Worm (Caenorhabditis elegans) whole organism, L3 larva: Measurements from ENCODE around the gene sbt-1.

Source experiments
- R02D3.7 ChIP-seq: fragments of 150-350 bp; optimal IDR thresholded peaks from 2 replicates; lab custom pipeline; 2014; ENCODE audit warnings: missing biosample characterization, missing genetic modification characterization
- ZK546.5 ChIP-seq: sonication (generic microtip); optimal IDR thresholded peaks from 2 replicates; lab custom pipeline; 2017; ENCODE audit warnings: missing biosample characterization, missing genetic modification characterization
- aly-2 ChIP-seq: fragments of 150-350 bp; optimal IDR thresholded peaks from 2 replicates; lab custom pipeline; 2014; ENCODE audit warnings: missing biosample characterization, missing genetic modification characterization
- ama-1 ChIP-seq: fragments of 150-350 bp; optimal IDR thresholded peaks from 2 replicates; lab custom pipeline; 2018
- ceh-16 ChIP-seq: sonication (generic microtip); optimal IDR thresholded peaks from 2 replicates; lab custom pipeline; 2017; ENCODE audit warnings: missing biosample characterization, missing genetic modification characterization
- ceh-28 ChIP-seq: fragments of 150-350 bp; optimal IDR thresholded peaks from 2 replicates; lab custom pipeline; 2014; ENCODE audit warnings: missing biosample characterization, missing genetic modification reagents, missing genetic modification characterization
- ceh-82 ChIP-seq: fragments of 150-350 bp; optimal IDR thresholded peaks from 2 replicates; lab custom pipeline; 2014; ENCODE audit warnings: missing biosample characterization, missing genetic modification characterization
- egl-27 ChIP-seq: sonication (generic microtip); optimal IDR thresholded peaks from 4 replicates; lab custom pipeline; 2017; ENCODE audit warnings: missing biosample characterization, missing genetic modification reagents, missing genetic modification characterization
- egl-5 ChIP-seq: fragments of 150-350 bp; optimal IDR thresholded peaks from 2 replicates; lab custom pipeline; 2017; ENCODE audit warnings: missing biosample characterization, missing genetic modification reagents, missing genetic modification characterization, inconsistent platforms
- elt-2 ChIP-seq: sonication (generic microtip); optimal IDR thresholded peaks from 2 replicates; lab custom pipeline; 2016; ENCODE audit warnings: missing genetic modification reagents, mild to moderate bottlenecking, missing genetic modification characterization, missing compliant biosample characterization
- elt-3 ChIP-seq, 3 experiments: fragments of 150-350 bp in 1 of 3; sonication (generic microtip) in 2 of 3; optimal IDR thresholded peaks; 2 replicates in 2 of 3; 4 replicates in 1 of 3; lab custom pipeline; 2014 to 2017; ENCODE audit warnings: missing biosample characterization in 3 of 3, missing genetic modification characterization in 3 of 3
- eor-1 ChIP-seq, 2 experiments: fragments of 150-350 bp; optimal IDR thresholded peaks; 2 replicates each; lab custom pipeline; 2014 to 2018; ENCODE audit warnings: missing biosample characterization in 2 of 2, missing genetic modification characterization in 2 of 2
- fkh-10 ChIP-seq: sonication (generic microtip); optimal IDR thresholded peaks from 2 replicates; lab custom pipeline; 2017; ENCODE audit warnings: missing biosample characterization, missing genetic modification reagents, missing genetic modification characterization
- fkh-2 ChIP-seq: fragments of 150-350 bp; optimal IDR thresholded peaks from 2 replicates; lab custom pipeline; 2014; ENCODE audit warnings: missing biosample characterization, missing genetic modification reagents, missing genetic modification characterization
- fos-1 ChIP-seq: fragments of 150-350 bp; optimal IDR thresholded peaks from 2 replicates; lab custom pipeline; 2014; ENCODE audit warnings: missing biosample characterization, missing genetic modification characterization
- hmg-11 ChIP-seq: sonication (generic microtip); optimal IDR thresholded peaks from 2 replicates; lab custom pipeline; 2016; ENCODE audit warnings: missing genetic modification characterization, missing compliant biosample characterization
- jun-1 ChIP-seq: fragments of 150-350 bp; optimal IDR thresholded peaks from 2 replicates; lab custom pipeline; 2014; ENCODE audit warnings: missing biosample characterization, missing genetic modification reagents, missing genetic modification characterization
- lin-15B ChIP-seq: fragments of 150-350 bp; optimal IDR thresholded peaks from 2 replicates; lab custom pipeline; 2014; ENCODE audit warnings: missing biosample characterization, missing genetic modification characterization
- lin-39 ChIP-seq: fragments of 150-350 bp; optimal IDR thresholded peaks from 2 replicates; lab custom pipeline; 2018; ENCODE audit warnings: missing biosample characterization, missing genetic modification reagents, missing genetic modification characterization
- lsy-12 ChIP-seq: sonication (generic microtip); optimal IDR thresholded peaks from 2 replicates; lab custom pipeline; 2016; ENCODE audit warnings: mild to moderate bottlenecking, missing genetic modification characterization, missing compliant biosample characterization
- mdl-1 ChIP-seq: fragments of 150-350 bp; optimal IDR thresholded peaks from 2 replicates; lab custom pipeline; 2014; ENCODE audit warnings: missing biosample characterization, missing genetic modification characterization
- mml-1 ChIP-seq: fragments of 150-350 bp; sonication (generic microtip); optimal IDR thresholded peaks from 3 replicates; lab custom pipeline; 2014; ENCODE audit warnings: missing biosample characterization, missing genetic modification characterization
- nfya-1 ChIP-seq: sonication (generic microtip); optimal IDR thresholded peaks from 2 replicates; lab custom pipeline; 2017; ENCODE audit warnings: missing genetic modification characterization, mild to moderate bottlenecking, missing compliant biosample characterization, antibody characterized with exemption, moderate library complexity; ENCODE audit not compliant: insufficient read depth
- nhr-11 ChIP-seq: fragments of 150-350 bp; optimal IDR thresholded peaks from 2 replicates; lab custom pipeline; 2014; ENCODE audit warnings: missing biosample characterization, missing genetic modification characterization
- nhr-12 ChIP-seq: fragments of 150-350 bp; optimal IDR thresholded peaks from 2 replicates; lab custom pipeline; 2014; ENCODE audit warnings: missing biosample characterization, missing genetic modification characterization
- nhr-23 ChIP-seq: fragments of 150-350 bp; optimal IDR thresholded peaks from 2 replicates; lab custom pipeline; 2014; ENCODE audit warnings: missing biosample characterization, missing genetic modification reagents, missing genetic modification characterization
- nhr-237 ChIP-seq: fragments of 150-350 bp; optimal IDR thresholded peaks from 2 replicates; lab custom pipeline; 2014; ENCODE audit warnings: missing biosample characterization, missing genetic modification characterization
- nhr-25 ChIP-seq: sonication (generic microtip); optimal IDR thresholded peaks from 2 replicates; lab custom pipeline; 2017; ENCODE audit warnings: missing biosample characterization, missing genetic modification characterization
- nhr-28 ChIP-seq: fragments of 150-350 bp; optimal IDR thresholded peaks from 2 replicates; lab custom pipeline; 2014; ENCODE audit warnings: missing biosample characterization, missing genetic modification characterization
- nhr-43 ChIP-seq: sonication (generic microtip); optimal IDR thresholded peaks from 2 replicates; lab custom pipeline; 2016; ENCODE audit warnings: mild to moderate bottlenecking, missing genetic modification characterization, missing compliant biosample characterization; ENCODE audit not compliant: poor library complexity, severe bottlenecking
- nhr-67 ChIP-seq: fragments of 150-350 bp; optimal IDR thresholded peaks from 2 replicates; lab custom pipeline; 2014; ENCODE audit warnings: missing biosample characterization, missing genetic modification characterization
- nhr-76 ChIP-seq: fragments of 150-350 bp; sonication (generic microtip); optimal IDR thresholded peaks from 5 replicates; lab custom pipeline; 2014; ENCODE audit warnings: missing biosample characterization, missing genetic modification characterization
- nhr-77 ChIP-seq: fragments of 150-350 bp; optimal IDR thresholded peaks from 2 replicates; lab custom pipeline; 2014; ENCODE audit warnings: missing biosample characterization, missing genetic modification characterization
- pha-4 ChIP-seq: fragments of 150-350 bp; optimal IDR thresholded peaks from 2 replicates; lab custom pipeline; 2014; ENCODE audit warnings: missing biosample characterization, missing genetic modification reagents, missing genetic modification characterization
- pqm-1 ChIP-seq: fragments of 150-350 bp; optimal IDR thresholded peaks from 2 replicates; lab custom pipeline; 2017; ENCODE audit warnings: missing biosample characterization, missing genetic modification characterization, inconsistent platforms
- sea-2 ChIP-seq: fragments of 150-350 bp; sonication (generic microtip); optimal IDR thresholded peaks from 4 replicates; lab custom pipeline; 2014; ENCODE audit warnings: missing biosample characterization, missing genetic modification reagents, missing genetic modification characterization
- skn-1 ChIP-seq: fragments of 150-350 bp; optimal IDR thresholded peaks from 2 replicates; lab custom pipeline; 2014; ENCODE audit warnings: missing biosample characterization, missing genetic modification characterization
- snpc-4 ChIP-seq: fragments of 150-350 bp; optimal IDR thresholded peaks from 2 replicates; lab custom pipeline; 2014; ENCODE audit warnings: missing biosample characterization, missing genetic modification characterization
- tbx-2 ChIP-seq: sonication (generic microtip); optimal IDR thresholded peaks from 2 replicates; lab custom pipeline; 2016; ENCODE audit warnings: mild to moderate bottlenecking, missing genetic modification characterization, missing compliant biosample characterization
- unc-39 ChIP-seq: sonication (generic microtip); optimal IDR thresholded peaks from 4 replicates; lab custom pipeline; 2017; ENCODE audit warnings: missing biosample characterization, missing genetic modification characterization
- unc-62 ChIP-seq: fragments of 150-350 bp; sonication (generic microtip); optimal IDR thresholded peaks from 4 replicates; lab custom pipeline; 2014; ENCODE audit warnings: missing biosample characterization, missing genetic modification reagents, missing genetic modification characterization
- ztf-11 ChIP-seq: fragments of 150-350 bp; optimal IDR thresholded peaks from 2 replicates; lab custom pipeline; 2014; ENCODE audit warnings: missing biosample characterization, missing genetic modification characterization
- ztf-4 ChIP-seq: fragments of 150-350 bp; optimal IDR thresholded peaks from 2 replicates; lab custom pipeline; 2014; ENCODE audit warnings: missing biosample characterization, missing genetic modification characterization

The sbt-1 gene

ce11 chrV:20850580-20850979, 21.9 kb upstream of the sbt-1 start, which contains the start of gene clec-264:
TSS of gene clec-264 (minus strand) at chrV:20850701.
- TF ChIP-seq nhr-237, result no peak
- TF ChIP-seq nhr-77 (tag; lab: Kevin White, UChicago), result no peak
- no peak for TF ChIP-seq hmg-11
- peak; percentile 14 for TF ChIP-seq egl-5 (tag; lab: Kevin White, UChicago)
- no peak for TF ChIP-seq nhr-11 (tag; lab: Kevin White, UChicago)
- TF ChIP-seq unc-62, result no peak
- TF ChIP-seq, all 47 proteins: peak for 1

DNA sequence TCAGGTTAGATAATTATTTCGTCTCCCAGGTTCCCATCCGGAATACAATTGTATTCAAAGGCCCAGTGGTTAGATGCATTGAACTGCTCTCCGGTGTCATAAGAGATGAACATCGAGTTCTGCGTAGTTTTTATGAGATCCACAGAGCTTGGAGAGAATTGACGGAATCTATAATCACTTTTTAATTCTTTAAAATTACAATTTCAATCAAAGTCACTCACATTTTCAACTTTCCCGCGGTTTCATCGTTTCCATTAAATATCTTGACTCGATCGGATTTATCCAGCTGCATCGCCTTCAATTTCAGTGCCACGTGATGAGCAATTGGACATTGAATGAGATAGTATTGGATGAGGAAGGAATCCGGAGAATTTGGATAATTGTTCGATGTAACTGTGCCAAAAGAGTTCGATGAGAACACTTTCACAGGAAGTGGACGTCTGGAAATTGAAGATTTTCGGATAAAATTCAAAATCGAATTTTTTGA, 19.1 kb upstream of the sbt-1 start:
- peak; percentile 35 for TF ChIP-seq ztf-4 (tag; lab: Kevin White, UChicago)
- peak; percentile 12 for TF ChIP-seq tbx-2
- TF ChIP-seq ZK546.5, result no peak
- no peak for TF ChIP-seq fkh-2 (tag; lab: Kevin White, UChicago)
- peak; percentile 13 for TF ChIP-seq pha-4 (tag; lab: Kevin White, UChicago)
- no peak for TF ChIP-seq hmg-11
- TF ChIP-seq nhr-76 (tag; lab: Kevin White, UChicago), result no peak
- no peak for TF ChIP-seq sea-2
- TF ChIP-seq lin-39, result no peak
- no peak for TF ChIP-seq mdl-1
- no peak for TF ChIP-seq fos-1 (tag; lab: Kevin White, UChicago)
- TF ChIP-seq lsy-12 (tag; lab: Kevin White, UChicago), result no peak
- TF ChIP-seq ztf-11 (tag; lab: Kevin White, UChicago), result no peak
- no peak for TF ChIP-seq skn-1 (tag; lab: Kevin White, UChicago)
- no peak for TF ChIP-seq ceh-82 (tag; lab: Kevin White, UChicago)
- peak; percentile 88 for TF ChIP-seq ama-1 (lab: Kevin White, UChicago)
- peak; percentile 22 for TF ChIP-seq nhr-43 (tag; lab: Kevin White, UChicago)
- TF ChIP-seq nhr-67, result no peak
- no peak for TF ChIP-seq lin-15B (tag; lab: Kevin White, UChicago)

ce11 chrV:20845524-20846208, 17.0 kb upstream of the sbt-1 start, which contains the start of the genes F31D4.2 and fkb-6:
TSS of gene F31D4.2 (minus strand) at chrV:20845546.
TSS of gene fkb-6 (plus strand) at chrV:20846158.
- TF ChIP-seq jun-1 (peak; percentile 43), mml-1 (tag; lab: Kevin White, UChicago) (no peak), nhr-12 (tag; lab: Kevin White, UChicago) (no peak), nhr-28 (tag; lab: Kevin White, UChicago) (no peak), lsy-12 (tag; lab: Kevin White, UChicago) (peak; percentile 60), elt-2 (tag; lab: Kevin White, UChicago) (peak; percentile 41), fkh-10 (peak; percentile 74), unc-39 (no peak), skn-1 (tag; lab: Kevin White, UChicago) (peak; percentile 3), nhr-25 (tag; lab: Kevin White, UChicago) (peak; percentile 82), pha-4 (tag; lab: Kevin White, UChicago) (peak; percentile 72), tbx-2 (no peak), egl-27 (tag; lab: Kevin White, UChicago) (peak; percentile 7), R02D3.7 (peak; percentile 45), elt-3 (tag; optimal IDR thresholded peaks at IDR 0.05; lab: Kevin White, UChicago) (no peak), pqm-1 (no peak), ceh-16 (tag; lab: Kevin White, UChicago) (no peak), nhr-76 (tag; lab: Kevin White, UChicago) (no peak), eor-1 (tag; optimal IDR thresholded peaks at IDR 0.05; lab: Kevin White, UChicago) (no peak), nhr-43 (tag; lab: Kevin White, UChicago) (peak; percentile 37), fkh-2 (tag; lab: Kevin White, UChicago) (no peak), lin-39 (peak; percentile 63), egl-5 (tag; lab: Kevin White, UChicago) (peak; percentile 45), nhr-77 (tag; lab: Kevin White, UChicago) (no peak), ceh-28 (peak; percentile 76), nhr-23 (tag; lab: Kevin White, UChicago) (peak; percentile 48), nfya-1 (peak; percentile 85), lin-15B (tag; lab: Kevin White, UChicago) (peak; percentile 62), ztf-4 (tag; lab: Kevin White, UChicago) (peak; percentile 1), ama-1 (lab: Kevin White, UChicago) (no peak), hmg-11 (peak; percentile 84), snpc-4 (tag; lab: Kevin White, UChicago) (peak; percentile 52), aly-2 (tag; lab: Kevin White, UChicago) (no peak)
